Fruit fly (Drosophila melanogaster): ENCODE results near the gene Tbh.

Tbh gene

dm6 chrX:7995171-7995747 is at the start of gene Tbh (continued):
- TF ChIP-seq unpg (GFP tag; optimal IDR thresholded peaks at IDR 0.05) (peak; percentile 16), knrl (GFP tag; IDR thresholded peaks at IDR 0.05; ENCODE audit: partially characterized antibody) (no peak), CG9215 (GFP tag; IDR thresholded peaks at IDR 0.05) (peak; percentile 28; the same call in 1 of the 2 replicates), amos (GFP tag; IDR thresholded peaks at IDR 0.05; ENCODE audit: partially characterized antibody) (peak; percentile 16; the same call in 1 of the 2 replicates), Side (GFP tag; optimal IDR thresholded peaks at IDR 0.05) (no peak), CG6813 (GFP tag; optimal IDR thresholded peaks at IDR 0.05) (peak; percentile 44), CG12659 (GFP tag; optimal IDR thresholded peaks at IDR 0.05) (peak; percentile 43), CG9797 (GFP tag; optimal IDR thresholded peaks at IDR 0.05) (no peak), HHEX (GFP tag; optimal IDR thresholded peaks at IDR 0.05) (peak; percentile 32), NfI (GFP tag; optimal IDR thresholded peaks at IDR 0.05) (peak; percentile 33), tgo (GFP tag; IDR thresholded peaks at IDR 0.05) (0 out of 3 replicates have a peak, but pooled peaks have one; percentile 25), CG13894 (tag; optimal IDR thresholded peaks at IDR 0.05) (peak; percentile 27), Sry-δ (GFP tag; optimal IDR thresholded peaks at IDR 0.05) (no peak), Vsx1 (GFP tag; optimal IDR thresholded peaks at IDR 0.05) (no peak), Dip3 (GFP tag; optimal IDR thresholded peaks at IDR 0.05) (no peak), row (GFP tag; IDR thresholded peaks at IDR 0.05) (peak; percentile 63), Lhr (GFP tag; optimal IDR thresholded peaks at IDR 0.05) (no peak), CG10209 (GFP tag; optimal IDR thresholded peaks at IDR 0.05) (peak; percentile 38), gfzf (GFP tag; optimal IDR thresholded peaks at IDR 0.05) (no peak), CG16863 (GFP tag; optimal IDR thresholded peaks at IDR 0.05) (no peak), nerfin-1 (tag; optimal IDR thresholded peaks at IDR 0.05) (no peak), lov (optimal IDR thresholded peaks at IDR 0.05) (no peak), lov (GFP tag; IDR thresholded peaks at IDR 0.05) (0 out of 3 replicates have a peak, but pooled peaks have one; percentile 25), CG6854 (GFP tag; optimal IDR thresholded peaks at IDR 0.05) (peak; percentile 43), CG12299 (tag; optimal IDR thresholded peaks at IDR 0.05) (no peak), CG9817 (tag; optimal IDR thresholded peaks at IDR 0.05) (no peak), Hmr (GFP tag; optimal IDR thresholded peaks at IDR 0.05) (peak; percentile 67), Meics (GFP tag; optimal IDR thresholded peaks at IDR 0.05) (peak; percentile 58), ssp (GFP tag; IDR thresholded peaks at IDR 0.05) (peak; percentile 20; the same call in 1 of the 2 replicates), Deaf1 (tag; optimal IDR thresholded peaks at IDR 0.05) (peak; percentile 98), CG6272 (GFP tag; IDR thresholded peaks at IDR 0.05) (no peak), CG13424 (tag; optimal IDR thresholded peaks at IDR 0.05) (peak; percentile 35), CG8924 (tag; optimal IDR thresholded peaks at IDR 0.05) (no peak), cwo (GFP tag; optimal IDR thresholded peaks at IDR 0.05) (peak; percentile 61), CTCF (GFP tag; optimal IDR thresholded peaks at IDR 0.05) (no peak), BtbVII (GFP tag; optimal IDR thresholded peaks at IDR 0.05) (peak; percentile 11), repo (GFP tag; optimal IDR thresholded peaks at IDR 0.05) (no peak), Asciz (GFP tag; optimal IDR thresholded peaks at IDR 0.05) (peak; percentile 8), ATbp (GFP tag; optimal IDR thresholded peaks at IDR 0.05) (peak; percentile 38), chif (GFP tag; optimal IDR thresholded peaks at IDR 0.05) (no peak), B-H1 (GFP tag; IDR thresholded peaks at IDR 0.05) (no peak), CG6689 (GFP tag; IDR thresholded peaks at IDR 0.05) (peak; percentile 10; the same call in 1 of the 2 replicates), fd3F (GFP tag; optimal IDR thresholded peaks at IDR 0.05) (peak; percentile 9), chm (GFP tag; IDR thresholded peaks at IDR 0.05) (no peak), ttk (GFP tag; IDR thresholded peaks at IDR 0.05) (no peak), dmrt99B (tag; optimal IDR thresholded peaks at IDR 0.05) (peak; percentile 52), Sox100B (GFP tag; optimal IDR thresholded peaks at IDR 0.05) (peak; percentile 54), slbo (GFP tag; IDR thresholded peaks at IDR 0.05) (peak; percentile 50), CG1233 (GFP tag; optimal IDR thresholded peaks at IDR 0.05) (peak; percentile 23), CG18619 (GFP tag; optimal IDR thresholded peaks at IDR 0.05) (no peak)

Measured in whole organism, embryonic.